Fruit fly (Drosophila melanogaster) whole organism: ENCODE measurements around the gene Gr64b.

Experiments used
- CG8478 ChIP-seq: fragments of >200 bp; optimal IDR thresholded peaks from 2 replicates; lab custom pipeline; 2018; ENCODE audit warnings: inconsistent platforms
- Dll ChIP-seq: fragments of >200 bp; optimal IDR thresholded peaks from 2 replicates; lab custom pipeline; 2017
- EcR ChIP-seq, 2 experiments: fragments of >200 bp; optimal IDR thresholded peaks; 2 replicates each; lab custom pipeline; 2017; ENCODE audit warnings: missing biosample characterization in 2 of 2, missing genetic modification characterization in 2 of 2, missing genetic modification reagents in 2 of 2
- pan ChIP-seq: fragments of >200 bp; optimal IDR thresholded peaks from 2 replicates; lab custom pipeline; 2017
- psq ChIP-seq: fragments of >200 bp; optimal IDR thresholded peaks from 2 replicates; lab custom pipeline; 2017

DNA sequence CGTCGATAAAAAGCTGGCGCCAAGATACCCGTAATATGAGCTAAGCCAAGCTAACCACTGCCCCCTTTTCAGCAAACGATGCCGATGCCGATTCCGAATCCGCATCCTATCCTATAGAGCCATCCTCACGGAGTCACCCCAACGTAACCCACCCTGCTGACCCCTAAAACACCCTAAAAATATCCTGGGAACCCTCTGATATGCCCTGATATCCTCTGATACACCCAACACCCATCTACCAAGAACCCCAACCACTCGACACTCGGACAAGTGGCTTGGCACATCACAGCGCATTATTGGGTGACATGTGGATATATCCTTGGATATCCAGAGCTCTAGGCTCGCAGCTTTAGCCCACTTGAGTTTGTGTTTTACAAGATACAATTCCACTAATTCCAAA lies 26.9 kb upstream of the Gr64b start:
- TF ChIP-seq EcR (GFP tag; optimal IDR thresholded peaks at IDR 0.05; lab: Kevin White, UChicago) (no peak), CG8478 (lab: Kevin White, UChicago) (no peak), psq (no peak), Dll (lab: Kevin White, UChicago) (no peak), pan (lab: Kevin White, UChicago) (no peak)
